Worm (Caenorhabditis elegans) whole organism, midembryonic: ENCODE data around the gene hda-10.

Source experiments
- T22C8.4 ChIP-seq: fragments of 200-800 bp; sonication (Bioruptor generic); IDR thresholded peaks from 2 replicates; pipeline ENCODE4 v1.3.6; 2022; ENCODE audit warnings: missing genetic modification characterization, missing compliant biosample characterization
- flt-1 ChIP-seq: fragments of 200-800 bp; sonication (Bioruptor generic); IDR thresholded peaks from 2 replicates; pipeline ENCODE4 v1.3.6; 2022; ENCODE audit warnings: missing genetic modification characterization, missing compliant biosample characterization
- klf-2 ChIP-seq: fragments of 200-800 bp; sonication (Bioruptor generic); conservative IDR thresholded peaks from 2 replicates; pipeline ENCODE4 v1.3.6; 2022; ENCODE audit warnings: missing genetic modification reagents, missing genetic modification characterization, missing compliant biosample characterization
- med-1 ChIP-seq: sonication (generic microtip); optimal IDR thresholded peaks from 2 replicates; lab custom pipeline; 2017; ENCODE audit warnings: missing genetic modification characterization, mild to moderate bottlenecking, missing compliant biosample characterization, antibody characterized with exemption, missing genetic modification reagents; ENCODE audit not compliant: insufficient read depth
- tab-1 ChIP-seq: fragments of 200-800 bp; sonication (Bioruptor generic); IDR thresholded peaks from 2 replicates; pipeline ENCODE4 v1.3.6; 2022; ENCODE audit warnings: missing genetic modification characterization, missing compliant biosample characterization
- ztf-23 ChIP-seq: fragments of 200-800 bp; sonication (Bioruptor generic); IDR thresholded peaks from 2 replicates; pipeline ENCODE4 v1.3.6; 2022; ENCODE audit warnings: missing genetic modification reagents, missing genetic modification characterization, missing compliant biosample characterization
- ztf-29 ChIP-seq: fragments of 200-800 bp; sonication (Bioruptor generic); IDR thresholded peaks from 2 replicates; pipeline ENCODE4 v1.3.6; 2022; ENCODE audit warnings: missing genetic modification reagents, missing genetic modification characterization, missing compliant biosample characterization

DNA sequence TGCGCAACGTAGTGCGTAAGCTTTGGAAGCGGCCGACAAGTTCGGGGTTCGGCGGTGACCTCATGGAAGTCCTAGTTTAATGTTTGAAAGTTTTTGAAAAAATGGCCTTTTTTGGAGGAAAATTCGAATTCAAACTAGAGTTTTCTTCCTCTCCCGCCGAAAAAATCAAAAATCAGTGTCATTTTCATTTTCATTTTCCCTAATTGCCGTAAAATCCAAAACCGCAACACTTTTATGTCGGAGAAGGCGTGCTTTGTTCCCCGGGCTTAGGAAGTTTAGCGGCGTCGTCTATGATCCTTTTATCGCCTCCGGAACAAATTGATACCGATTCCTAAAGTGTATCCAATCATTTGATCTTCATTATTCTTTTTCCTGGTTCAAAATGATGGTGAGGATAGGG is 42.4 kb downstream of the hda-10 start, which contains the start of gene mltn-5:
- no peak for TF ChIP-seq med-1 (GFP tag; lab: Kevin White, UChicago)
- no peak for TF ChIP-seq klf-2 (GFP tag; lab: Robert Waterston, UW)
- TF ChIP-seq T22C8.4 = no peak
- TF ChIP-seq flt-1 (GFP tag; lab: Robert Waterston, UW) = no peak
- no peak for TF ChIP-seq ztf-29 (GFP tag; lab: Robert Waterston, UW)
- no peak for TF ChIP-seq tab-1 (GFP tag; lab: Robert Waterston, UW)
- TF ChIP-seq ztf-23 (GFP tag; lab: Robert Waterston, UW) = no peak
